Worm (Caenorhabditis elegans) whole organism, L4/young adult: ENCODE data around the gene Y43F8A.2.

Experiments used
- W03F9.2 ChIP-seq: fragments of 150-350 bp; optimal IDR thresholded peaks from 2 replicates; lab custom pipeline; 2014; ENCODE audit warnings: missing biosample characterization, missing genetic modification characterization
- dao-5 ChIP-seq: sonication (generic microtip); optimal IDR thresholded peaks from 2 replicates; lab custom pipeline; 2016; ENCODE audit warnings: missing genotype, missing genetic modification characterization, moderate library complexity, missing compliant biosample characterization
- him-1 ChIP-seq: sonication (generic microtip); optimal IDR thresholded peaks from 2 replicates; lab custom pipeline; 2016; ENCODE audit warnings: missing genotype, missing genetic modification reagents, missing genetic modification characterization, missing compliant biosample characterization

Y43F8A.2 gene

DNA sequence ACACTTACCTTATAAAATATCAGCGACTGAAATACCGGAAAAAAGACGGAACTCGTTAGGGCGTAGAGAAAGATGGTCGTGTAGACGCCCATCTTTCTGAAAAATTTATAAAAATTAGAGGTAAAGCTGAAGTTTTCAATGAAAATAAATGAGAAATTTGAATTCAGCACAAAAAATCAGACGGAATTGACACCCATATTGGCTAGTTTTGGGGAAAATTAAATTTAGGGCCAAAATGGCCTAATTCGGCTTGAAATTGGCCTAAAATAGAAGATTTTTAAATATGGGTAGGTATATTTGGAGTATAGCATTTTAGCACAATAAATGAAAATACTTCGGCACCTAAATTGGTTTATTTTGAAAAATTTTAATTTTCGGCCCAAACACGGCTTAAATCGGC lies 18.7 kb downstream of the Y43F8A.2 start, which contains the start of gene slcr-46.2:
Gene slcr-46.2 (minus strand): TSS at position 101 of the 400 bp plus-strand sequence.
- TF ChIP-seq W03F9.2 (tag; lab: Kevin White, UChicago) (no peak), dao-5 (no peak), him-1 (tag; lab: Kevin White, UChicago) (no peak)

- TF ChIP-seq him-1 (tag; lab: Kevin White, UChicago), result no peak
- no peak for TF ChIP-seq W03F9.2 (tag; lab: Kevin White, UChicago)
- no peak for TF ChIP-seq dao-5
Measured at ce11 chrV:19391242-19391641, 19.9 kb downstream of the Y43F8A.2 start.

DNA sequence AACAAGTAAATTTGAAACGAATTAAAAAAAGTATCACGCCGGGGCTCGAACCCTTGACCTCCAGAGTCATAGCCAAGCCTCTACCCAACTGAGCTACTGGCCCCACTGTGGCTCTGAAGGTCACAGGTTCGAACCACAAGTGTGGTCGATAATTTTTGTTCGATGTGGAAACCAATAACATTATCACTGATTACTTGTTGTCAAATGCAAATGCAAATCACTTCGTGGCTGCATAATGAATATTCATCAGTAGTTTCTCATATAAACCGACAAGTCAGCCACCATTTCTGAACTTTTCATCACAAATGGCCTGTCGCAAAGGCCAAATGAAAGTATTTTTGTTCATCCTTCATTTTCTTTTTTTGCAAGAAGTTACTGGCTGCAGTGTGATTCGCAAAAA lies 23.4 kb downstream of the Y43F8A.2 start, which contains the start of gene C25F9.8:
Gene C25F9.8 (plus strand): TSS at position 301 of the 400 bp plus-strand sequence.
- TF ChIP-seq him-1 (tag; lab: Kevin White, UChicago) (no peak), W03F9.2 (tag; lab: Kevin White, UChicago) (no peak), dao-5 (no peak)

- TF ChIP-seq dao-5 (no peak), W03F9.2 (tag; lab: Kevin White, UChicago) (no peak), him-1 (tag; lab: Kevin White, UChicago) (no peak)
Measured at ce11 chrV:19396576-19397313, 25.4 kb downstream of the Y43F8A.2 start.

ce11 chrV:19398396-19398795 lies 27.0 kb downstream of the Y43F8A.2 start:
- no peak for TF ChIP-seq him-1 (tag; lab: Kevin White, UChicago)
- no peak for TF ChIP-seq dao-5
- no peak for TF ChIP-seq W03F9.2 (tag; lab: Kevin White, UChicago)

DNA sequence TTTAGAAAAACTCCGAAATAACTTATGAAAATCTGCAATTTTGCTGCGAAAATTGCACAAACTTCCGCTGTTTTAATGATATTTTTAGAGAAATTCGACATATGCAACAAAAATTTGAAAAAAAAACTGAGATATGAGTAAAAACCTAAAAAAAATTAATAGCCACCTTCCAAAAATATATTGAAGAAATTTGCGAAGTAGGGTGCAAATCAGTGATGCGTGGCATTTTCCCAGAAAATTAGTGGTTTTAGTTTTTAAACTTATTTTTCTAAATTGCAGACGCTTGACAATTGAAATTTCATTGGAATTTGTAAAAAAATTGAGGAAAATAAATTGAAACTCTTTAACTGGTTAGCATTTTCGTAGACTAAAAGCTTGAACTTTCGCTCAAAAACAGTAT lies 27.5 kb downstream of the Y43F8A.2 start, which contains the start of gene C25F9.13:
Gene C25F9.13 (minus strand): TSS at position 101 of the 400 bp plus-strand sequence.
- TF ChIP-seq him-1 (tag; lab: Kevin White, UChicago) (no peak), dao-5 (no peak), W03F9.2 (tag; lab: Kevin White, UChicago) (no peak)

ce11 chrV:19400619-19401018 lies 29.3 kb downstream of the Y43F8A.2 start, which contains the start of gene srw-86:
Gene srw-86, minus strand, starts transcription at chrV:19400719.
- TF ChIP-seq W03F9.2 (tag; lab: Kevin White, UChicago), result no peak
- TF ChIP-seq dao-5, result no peak
- TF ChIP-seq him-1 (tag; lab: Kevin White, UChicago), result no peak

DNA sequence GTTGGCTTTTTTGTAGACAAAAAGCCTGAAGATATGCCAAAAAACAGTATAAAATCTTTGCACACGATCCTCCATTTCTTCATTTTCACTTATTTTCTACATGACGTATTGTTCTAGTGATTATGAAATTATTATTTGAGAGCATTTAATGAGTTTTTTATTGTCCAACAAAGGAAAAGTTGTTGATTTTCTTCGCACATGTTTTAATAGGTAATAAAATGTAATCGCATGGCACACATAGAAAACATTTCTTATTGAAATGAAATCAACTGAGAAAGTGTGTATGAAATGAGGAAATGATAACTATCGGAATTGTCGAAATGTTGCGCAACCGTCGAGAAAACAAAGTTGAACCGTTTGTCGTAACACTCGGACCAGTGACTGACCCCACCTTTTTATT lies 30.1 kb downstream of the Y43F8A.2 start:
- TF ChIP-seq him-1 (tag; lab: Kevin White, UChicago) (no peak), dao-5 (no peak), W03F9.2 (tag; lab: Kevin White, UChicago) (no peak)

DNA sequence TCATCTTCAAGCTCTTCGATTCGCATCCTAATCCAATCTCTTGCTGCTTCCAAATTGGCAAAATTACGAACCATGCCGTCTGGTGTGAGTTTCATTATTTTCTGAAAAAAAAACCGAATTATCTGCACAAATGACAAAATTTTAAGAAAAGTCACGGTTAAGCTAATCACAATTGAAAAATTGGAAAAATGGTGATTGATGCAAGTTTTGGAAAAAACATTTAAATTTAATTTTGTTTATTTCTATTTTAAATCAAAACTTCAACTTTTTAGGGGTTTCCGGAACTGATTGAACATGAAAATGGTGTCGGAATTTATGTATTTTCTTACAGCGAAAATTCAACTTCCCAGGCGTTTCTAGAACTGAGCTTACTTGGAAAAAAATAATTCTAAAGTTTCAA lies 31.5 kb downstream of the Y43F8A.2 start, which contains the start of gene C25F9.12:
Gene C25F9.12 (minus strand): TSS at position 101 of the 400 bp plus-strand sequence.
- TF ChIP-seq him-1 (tag; lab: Kevin White, UChicago) (no peak), W03F9.2 (tag; lab: Kevin White, UChicago) (no peak), dao-5 (no peak)

- TF ChIP-seq him-1 (tag; lab: Kevin White, UChicago) (no peak), dao-5 (no peak), W03F9.2 (tag; lab: Kevin White, UChicago) (no peak)
Measured at ce11 chrV:19403619-19404018, 32.3 kb downstream of the Y43F8A.2 start.

DNA sequence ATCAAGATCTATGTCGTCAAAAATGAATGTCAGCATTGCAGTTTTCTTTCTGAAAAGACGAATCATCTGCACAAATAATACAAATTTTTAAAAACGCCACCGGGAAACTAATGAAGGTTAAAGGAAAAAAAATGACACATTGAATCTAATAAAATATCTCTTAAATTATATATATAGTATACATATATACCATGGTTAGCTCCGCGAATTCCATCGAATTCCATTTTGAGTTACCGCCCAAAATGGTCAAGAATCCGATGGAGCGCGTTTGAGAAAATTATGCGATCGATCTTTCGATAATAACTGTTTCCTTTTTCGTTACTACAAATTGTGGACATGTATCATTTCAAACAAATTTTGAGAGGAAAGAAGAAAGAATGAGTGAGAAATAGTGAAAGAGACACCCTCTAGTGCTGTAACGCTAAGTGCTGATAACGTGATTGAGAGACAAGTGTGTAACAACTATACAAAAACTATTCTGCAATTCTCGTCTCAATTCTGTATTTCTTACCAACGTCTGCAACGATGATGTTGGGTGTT lies 34.0 kb downstream of the Y43F8A.2 start, which contains the start of the genes C25F9.6 and C25F9.10:
Gene C25F9.6 (minus strand): TSS at position 51 of the 540 bp plus-strand sequence.
Gene C25F9.10 (plus strand): TSS at position 454 of the 540 bp plus-strand sequence.
- no peak for TF ChIP-seq W03F9.2 (tag; lab: Kevin White, UChicago)
- TF ChIP-seq dao-5, result no peak
- no peak for TF ChIP-seq him-1 (tag; lab: Kevin White, UChicago)

DNA sequence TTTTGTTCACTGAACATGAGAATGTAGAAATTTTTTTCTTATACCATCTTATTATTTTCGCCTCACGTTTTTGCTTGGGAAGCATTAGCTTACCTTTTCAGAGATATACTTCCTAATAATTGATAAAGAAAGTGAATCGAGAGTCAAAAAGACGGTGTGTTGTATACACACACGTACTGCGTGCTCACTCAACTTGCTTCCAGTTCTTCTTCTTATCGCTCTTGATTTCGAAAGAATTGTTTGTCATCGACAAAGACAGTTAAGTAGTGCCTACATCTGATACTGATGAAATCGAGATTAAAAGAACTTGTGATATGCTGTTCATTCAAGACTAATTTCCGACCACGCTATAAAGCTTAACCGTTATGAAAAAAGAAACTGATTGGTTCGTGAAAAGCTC lies 39.3 kb downstream of the Y43F8A.2 start, which contains the start of gene C25F9.5:
Gene C25F9.5 (minus strand): TSS at position 195 of the 400 bp plus-strand sequence.
- TF ChIP-seq him-1 (tag; lab: Kevin White, UChicago) (no peak), dao-5 (no peak), W03F9.2 (tag; lab: Kevin White, UChicago) (no peak)

DNA sequence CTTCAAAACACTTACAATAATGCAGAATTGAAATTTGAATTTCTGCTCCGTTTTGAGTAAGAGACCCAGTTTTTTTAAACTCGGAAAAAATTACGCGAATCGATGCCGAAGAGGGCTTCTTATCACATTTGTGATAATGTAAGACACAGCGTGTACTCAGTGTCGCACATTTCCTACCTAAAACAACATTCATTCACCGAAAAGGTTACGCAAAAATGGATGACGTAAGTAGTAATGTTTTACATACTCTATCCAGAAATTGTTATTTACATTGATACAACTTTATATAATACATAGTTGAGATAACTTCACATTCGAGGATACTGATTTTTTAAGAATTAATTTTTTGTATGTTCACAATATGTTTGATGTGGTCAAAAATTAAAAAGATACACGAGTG lies 45.1 kb downstream of the Y43F8A.2 start, which contains the start of the genes C25F9.4 and C25F9.9:
Gene C25F9.4 (minus strand): TSS at position 101 of the 400 bp plus-strand sequence.
Gene C25F9.9 (plus strand): TSS at position 137 of the 400 bp plus-strand sequence.
- no peak for TF ChIP-seq W03F9.2 (tag; lab: Kevin White, UChicago)
- no peak for TF ChIP-seq dao-5
- TF ChIP-seq him-1 (tag; lab: Kevin White, UChicago), result no peak

DNA sequence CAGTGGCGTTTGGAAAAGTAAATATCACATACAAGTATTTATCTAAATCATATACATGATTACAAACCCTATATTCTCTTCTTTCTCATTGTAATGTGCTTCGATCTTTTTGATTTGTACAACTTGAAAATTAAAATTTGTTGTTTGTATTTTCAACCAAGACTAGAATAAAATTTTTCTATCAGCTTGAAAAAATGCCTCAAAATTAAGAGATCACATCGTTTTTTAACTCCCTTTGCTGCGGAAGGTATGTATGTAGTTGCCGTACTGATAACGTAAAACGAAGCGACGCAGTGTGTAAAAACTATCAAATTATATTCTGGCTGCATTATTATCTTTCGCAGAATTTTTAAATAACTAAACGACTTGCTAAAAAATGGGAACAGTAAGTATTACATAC lies 46.5 kb downstream of the Y43F8A.2 start, which contains the start of gene C25F9.15:
Gene C25F9.15 (plus strand): TSS at position 301 of the 400 bp plus-strand sequence.
- TF ChIP-seq W03F9.2 (tag; lab: Kevin White, UChicago) (no peak), dao-5 (no peak), him-1 (tag; lab: Kevin White, UChicago) (no peak)
